Worm (Caenorhabditis elegans) whole organism, L2 larva: ENCODE measurements around the gene R05D3.3.

Experiments used
- F13H6.1 ChIP-seq: sonication (generic microtip); optimal IDR thresholded peaks from 2 replicates; lab custom pipeline; 2016; ENCODE audit warnings: missing genetic modification characterization, missing compliant biosample characterization
- alr-1 ChIP-seq: fragments of 150-350 bp; optimal IDR thresholded peaks from 2 replicates; lab custom pipeline; 2014; ENCODE audit warnings: missing biosample characterization, missing genetic modification characterization
- ama-1 ChIP-seq: fragments of 150-350 bp; optimal IDR thresholded peaks from 2 replicates; lab custom pipeline; 2018; ENCODE audit warnings: inconsistent platforms
- egl-27 ChIP-seq: sonication (generic microtip); optimal IDR thresholded peaks from 3 replicates; lab custom pipeline; 2017; ENCODE audit warnings: missing biosample characterization, missing genetic modification reagents, missing genetic modification characterization
- elt-3 ChIP-seq: sonication (generic microtip); optimal IDR thresholded peaks from 2 replicates; lab custom pipeline; 2017; ENCODE audit warnings: missing biosample characterization, missing genetic modification characterization
- mbf-1 ChIP-seq: sonication (generic microtip); optimal IDR thresholded peaks from 2 replicates; lab custom pipeline; 2017; ENCODE audit warnings: missing biosample characterization, missing genetic modification characterization
- nhr-12 ChIP-seq: fragments of 150-350 bp; optimal IDR thresholded peaks from 2 replicates; lab custom pipeline; 2014; ENCODE audit warnings: missing biosample characterization, missing genetic modification characterization
- nhr-237 ChIP-seq: fragments of 150-350 bp; optimal IDR thresholded peaks from 2 replicates; lab custom pipeline; 2014; ENCODE audit warnings: missing biosample characterization, missing genetic modification characterization
- snpc-4 ChIP-seq: fragments of 150-350 bp; optimal IDR thresholded peaks from 2 replicates; lab custom pipeline; 2014; ENCODE audit warnings: missing biosample characterization, missing genetic modification characterization
- unc-55 ChIP-seq: fragments of 150-350 bp; sonication (generic microtip); optimal IDR thresholded peaks from 3 replicates; lab custom pipeline; 2014; ENCODE audit warnings: missing biosample characterization, missing genetic modification reagents, missing genetic modification characterization
- unc-62 ChIP-seq: fragments of 150-350 bp; optimal IDR thresholded peaks from 2 replicates; lab custom pipeline; 2014; ENCODE audit warnings: missing biosample characterization, missing genetic modification reagents, missing genetic modification characterization
- ztf-11 ChIP-seq: sonication (generic microtip); optimal IDR thresholded peaks from 2 replicates; lab custom pipeline; 2017; ENCODE audit warnings: missing biosample characterization, missing genetic modification characterization

DNA sequence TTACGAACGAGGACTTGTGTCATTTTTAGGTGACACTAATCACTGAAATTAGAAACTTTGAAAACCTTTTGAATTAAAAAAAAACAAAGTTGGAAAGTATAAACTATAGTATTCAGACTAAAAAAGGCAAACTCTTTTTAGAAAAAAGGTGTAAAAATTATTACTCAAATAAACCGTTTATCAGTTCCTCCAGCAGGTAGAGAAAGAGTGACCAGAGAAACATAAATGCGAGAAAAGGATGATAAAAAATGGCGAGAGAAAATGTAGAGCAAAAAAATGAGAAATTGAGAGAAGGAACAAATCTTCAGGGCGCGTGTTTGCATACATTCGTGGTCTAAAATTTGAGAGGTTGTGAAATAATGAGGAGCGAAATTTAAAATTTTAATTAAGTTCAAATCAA is 38.1 kb downstream of the R05D3.3 start, which contains the start of gene lap-1:
- no peak for TF ChIP-seq unc-55 (GFP tag; lab: Kevin White, UChicago)
- no peak for TF ChIP-seq egl-27 (tag; lab: Kevin White, UChicago)
- no peak for TF ChIP-seq ama-1 (lab: Kevin White, UChicago)
- no peak for TF ChIP-seq alr-1 (tag; lab: Kevin White, UChicago)
- TF ChIP-seq nhr-12 (tag; lab: Kevin White, UChicago), result no peak
- TF ChIP-seq unc-62, result no peak
- TF ChIP-seq mbf-1 (tag; lab: Kevin White, UChicago), result no peak
- TF ChIP-seq elt-3 (tag; lab: Kevin White, UChicago), result no peak
- TF ChIP-seq snpc-4 (tag; lab: Kevin White, UChicago), result no peak
- no peak for TF ChIP-seq nhr-237
- TF ChIP-seq ztf-11 (tag; lab: Kevin White, UChicago), result no peak
- TF ChIP-seq F13H6.1 (tag; lab: Kevin White, UChicago), result no peak
